Worm (Caenorhabditis elegans) whole organism, L2 larva: ENCODE data around the gene sru-13.

Experiments used
- C34F6.9 ChIP-seq: fragments of 150-350 bp; optimal IDR thresholded peaks from 2 replicates; lab custom pipeline; 2014; ENCODE audit warnings: missing biosample characterization, missing genetic modification characterization
- R02D3.7 ChIP-seq: fragments of 150-350 bp; optimal IDR thresholded peaks from 2 replicates; lab custom pipeline; 2014; ENCODE audit warnings: missing biosample characterization, missing genetic modification characterization
- Y55F3AM.14 ChIP-seq: fragments of 200-800 bp; sonication (Bioruptor generic); optimal IDR thresholded peaks from 2 replicates; lab custom pipeline; 2018; ENCODE audit warnings: mild to moderate bottlenecking, missing genetic modification characterization, missing compliant biosample characterization
- ZK546.5 ChIP-seq: sonication (generic microtip); optimal IDR thresholded peaks from 2 replicates; lab custom pipeline; 2017; ENCODE audit warnings: missing biosample characterization, missing genetic modification characterization
- alr-1 ChIP-seq: fragments of 150-350 bp; optimal IDR thresholded peaks from 2 replicates; lab custom pipeline; 2014; ENCODE audit warnings: missing biosample characterization, missing genetic modification characterization
- aly-2 ChIP-seq: fragments of 150-350 bp; optimal IDR thresholded peaks from 2 replicates; lab custom pipeline; 2014; ENCODE audit warnings: missing biosample characterization, missing genetic modification characterization
- ama-1 ChIP-seq: fragments of 150-350 bp; optimal IDR thresholded peaks from 2 replicates; lab custom pipeline; 2018; ENCODE audit warnings: inconsistent platforms
- blmp-1 ChIP-seq: sonication (generic microtip); optimal IDR thresholded peaks from 2 replicates; lab custom pipeline; 2017; ENCODE audit warnings: missing genetic modification characterization, mild to moderate bottlenecking, missing compliant biosample characterization, antibody characterized with exemption, moderate library complexity; ENCODE audit not compliant: insufficient read depth
- ceh-16 ChIP-seq: fragments of 150-350 bp; optimal IDR thresholded peaks from 2 replicates; lab custom pipeline; 2014; ENCODE audit warnings: missing biosample characterization, missing genetic modification characterization
- ceh-82 ChIP-seq: fragments of 150-350 bp; optimal IDR thresholded peaks from 2 replicates; lab custom pipeline; 2014; ENCODE audit warnings: missing biosample characterization, missing genetic modification characterization
- crh-2 ChIP-seq: sonication (generic microtip); optimal IDR thresholded peaks from 2 replicates; lab custom pipeline; 2017; ENCODE audit warnings: missing biosample characterization, missing genetic modification characterization
- dmd-4 ChIP-seq: sonication (generic microtip); optimal IDR thresholded peaks from 2 replicates; lab custom pipeline; 2017; ENCODE audit warnings: missing biosample characterization, missing genetic modification characterization
- elt-1 ChIP-seq: fragments of 150-350 bp; optimal IDR thresholded peaks from 2 replicates; lab custom pipeline; 2014; ENCODE audit warnings: missing biosample characterization, missing genetic modification characterization
- elt-3 ChIP-seq: sonication (generic microtip); optimal IDR thresholded peaks from 2 replicates; lab custom pipeline; 2017; ENCODE audit warnings: missing biosample characterization, missing genetic modification characterization
- gmeb-1 ChIP-seq: fragments of 150-350 bp; optimal IDR thresholded peaks from 2 replicates; lab custom pipeline; 2014; ENCODE audit warnings: missing biosample characterization, missing genetic modification characterization
- lin-39 ChIP-seq: fragments of 150-350 bp; optimal IDR thresholded peaks from 2 replicates; lab custom pipeline; 2014; ENCODE audit warnings: missing biosample characterization, missing genetic modification reagents, missing genetic modification characterization
- lsy-2 ChIP-seq, 2 experiments: fragments of 150-350 bp in 1 of 2; sonication (generic microtip) in 1 of 2; optimal IDR thresholded peaks; 2 replicates each; lab custom pipeline; 2014 to 2017; ENCODE audit warnings: missing biosample characterization in 2 of 2, missing genetic modification characterization in 2 of 2
- mab-5 ChIP-seq: fragments of 150-350 bp; optimal IDR thresholded peaks from 2 replicates; lab custom pipeline; 2014; ENCODE audit warnings: missing biosample characterization, missing genetic modification characterization
- mbf-1 ChIP-seq: sonication (generic microtip); optimal IDR thresholded peaks from 2 replicates; lab custom pipeline; 2017; ENCODE audit warnings: missing biosample characterization, missing genetic modification characterization
- mdl-1 ChIP-seq, 2 experiments: fragments of 150-350 bp in 1 of 2; sonication (generic microtip) in 1 of 2; optimal IDR thresholded peaks; 2 replicates each; lab custom pipeline; 2017; ENCODE audit warnings: missing biosample characterization in 2 of 2, missing genetic modification characterization in 2 of 2
- nhr-11 ChIP-seq: fragments of 150-350 bp; optimal IDR thresholded peaks from 2 replicates; lab custom pipeline; 2014; ENCODE audit warnings: missing biosample characterization, missing genetic modification characterization
- nhr-12 ChIP-seq: fragments of 150-350 bp; optimal IDR thresholded peaks from 2 replicates; lab custom pipeline; 2014; ENCODE audit warnings: missing biosample characterization, missing genetic modification characterization
- nhr-129 ChIP-seq: fragments of 150-350 bp; optimal IDR thresholded peaks from 2 replicates; lab custom pipeline; 2014; ENCODE audit warnings: missing biosample characterization, missing genetic modification characterization
- nhr-23 ChIP-seq: fragments of 150-350 bp; optimal IDR thresholded peaks from 2 replicates; lab custom pipeline; 2014; ENCODE audit warnings: missing biosample characterization, missing genetic modification reagents, missing genetic modification characterization
- nhr-6 ChIP-seq: fragments of 150-350 bp; optimal IDR thresholded peaks from 2 replicates; lab custom pipeline; 2014; ENCODE audit warnings: missing biosample characterization, missing genetic modification characterization
- peb-1 ChIP-seq: fragments of 150-350 bp; optimal IDR thresholded peaks from 2 replicates; lab custom pipeline; 2014; ENCODE audit warnings: missing biosample characterization, missing genetic modification characterization
- sem-4 ChIP-seq: fragments of 150-350 bp; optimal IDR thresholded peaks from 2 replicates; lab custom pipeline; 2014; ENCODE audit warnings: missing biosample characterization, missing genetic modification reagents, missing genetic modification characterization
- sma-9 ChIP-seq, 2 experiments: fragments of 150-350 bp in 1 of 2; sonication (generic microtip) in 1 of 2; optimal IDR thresholded peaks; 2 replicates each; lab custom pipeline; 2014 to 2016; ENCODE audit warnings: missing genetic modification characterization in 2 of 2, mild to moderate bottlenecking in 1 of 2, missing biosample characterization in 1 of 2, missing compliant biosample characterization in 1 of 2, missing genetic modification reagents in 1 of 2, moderate library complexity in 1 of 2
- snpc-4 ChIP-seq: fragments of 150-350 bp; optimal IDR thresholded peaks from 2 replicates; lab custom pipeline; 2014; ENCODE audit warnings: missing biosample characterization, missing genetic modification characterization
- unc-55 ChIP-seq: fragments of 150-350 bp; sonication (generic microtip); optimal IDR thresholded peaks from 3 replicates; lab custom pipeline; 2014; ENCODE audit warnings: missing biosample characterization, missing genetic modification reagents, missing genetic modification characterization
- unc-62 ChIP-seq: fragments of 150-350 bp; optimal IDR thresholded peaks from 2 replicates; lab custom pipeline; 2014; ENCODE audit warnings: missing biosample characterization, missing genetic modification reagents, missing genetic modification characterization
- zag-1 ChIP-seq: fragments of 150-350 bp; optimal IDR thresholded peaks from 2 replicates; lab custom pipeline; 2014; ENCODE audit warnings: missing biosample characterization, missing genetic modification characterization
- ztf-1 ChIP-seq: fragments of 200-800 bp; sonication (Bioruptor generic); conservative IDR thresholded peaks from 2 replicates; pipeline ENCODE4 v1.3.6; 2022; ENCODE audit warnings: missing genetic modification characterization, missing compliant biosample characterization
- ztf-11 ChIP-seq: sonication (generic microtip); optimal IDR thresholded peaks from 2 replicates; lab custom pipeline; 2017; ENCODE audit warnings: missing biosample characterization, missing genetic modification characterization
- ztf-4 ChIP-seq: fragments of 150-350 bp; optimal IDR thresholded peaks from 2 replicates; lab custom pipeline; 2014; ENCODE audit warnings: missing biosample characterization, missing genetic modification characterization

Gene sru-13

DNA sequence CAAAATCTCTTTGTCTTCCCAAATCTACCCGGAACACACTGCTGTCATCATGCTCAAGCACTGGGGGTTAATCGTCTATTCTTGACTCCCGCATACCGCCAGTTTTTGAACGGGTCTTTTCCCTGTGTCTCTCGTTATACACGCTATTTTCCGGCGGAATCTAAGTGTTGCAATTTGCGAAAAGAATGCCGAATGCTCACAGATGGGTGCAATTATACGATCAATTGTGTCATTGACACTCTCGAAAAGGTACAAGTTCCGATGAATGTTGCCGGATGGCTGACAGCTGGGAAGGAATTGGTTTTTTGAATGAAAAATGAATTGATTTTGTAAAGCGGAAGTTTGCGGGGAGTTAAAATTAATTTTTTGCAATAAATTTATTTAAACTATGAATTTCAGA lies 29.5 kb upstream of the sru-13 start:
- TF ChIP-seq C34F6.9 (tag; lab: Kevin White, UChicago) (no peak), lsy-2 (tag; optimal IDR thresholded peaks at IDR 0.05; lab: Kevin White, UChicago) (no peak), unc-62 (GFP tag; lab: Kevin White, UChicago) (no peak), mbf-1 (tag; lab: Kevin White, UChicago) (no peak), blmp-1 (tag; lab: Kevin White, UChicago) (no peak), snpc-4 (tag; lab: Kevin White, UChicago) (no peak), gmeb-1 (tag; lab: Kevin White, UChicago) (no peak), ztf-1 (no peak), ztf-4 (tag; lab: Kevin White, UChicago) (no peak), crh-2 (tag; lab: Kevin White, UChicago) (no peak), peb-1 (no peak), ztf-11 (tag; lab: Kevin White, UChicago) (no peak), dmd-4 (tag; lab: Kevin White, UChicago) (no peak), aly-2 (no peak), nhr-6 (tag; lab: Kevin White, UChicago) (no peak), nhr-11 (tag; lab: Kevin White, UChicago) (no peak), sma-9 (GFP tag; optimal IDR thresholded peaks at IDR 0.05; lab: Kevin White, UChicago) (no peak), sma-9 (tag; optimal IDR thresholded peaks at IDR 0.05; lab: Kevin White, UChicago) (no peak)

DNA sequence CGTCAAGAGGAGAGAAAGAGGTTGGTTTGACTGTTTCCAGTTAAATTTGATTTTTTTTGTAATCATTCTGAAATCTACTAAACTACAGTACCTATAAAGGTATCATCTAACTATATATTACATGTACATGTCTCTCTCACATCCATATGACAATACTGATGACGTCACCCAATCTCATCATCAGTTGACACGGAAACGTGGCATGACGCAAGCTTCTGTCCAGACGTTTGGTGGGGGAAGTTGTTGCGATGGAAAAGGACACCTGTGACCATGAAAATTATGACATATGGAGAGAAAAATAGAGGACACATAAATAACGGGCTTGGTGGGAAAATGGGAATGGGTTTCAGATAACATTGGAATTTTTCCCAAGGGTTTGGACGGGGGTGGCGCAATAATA lies 26.6 kb upstream of the sru-13 start:
- TF ChIP-seq zag-1 (tag; lab: Kevin White, UChicago) (no peak), Y55F3AM.14 (GFP tag; lab: Kevin White, UChicago) (no peak), dmd-4 (tag; lab: Kevin White, UChicago) (no peak), mab-5 (tag; lab: Kevin White, UChicago) (no peak), ama-1 (lab: Kevin White, UChicago) (no peak), blmp-1 (tag; lab: Kevin White, UChicago) (no peak), ZK546.5 (tag; lab: Kevin White, UChicago) (no peak)

DNA sequence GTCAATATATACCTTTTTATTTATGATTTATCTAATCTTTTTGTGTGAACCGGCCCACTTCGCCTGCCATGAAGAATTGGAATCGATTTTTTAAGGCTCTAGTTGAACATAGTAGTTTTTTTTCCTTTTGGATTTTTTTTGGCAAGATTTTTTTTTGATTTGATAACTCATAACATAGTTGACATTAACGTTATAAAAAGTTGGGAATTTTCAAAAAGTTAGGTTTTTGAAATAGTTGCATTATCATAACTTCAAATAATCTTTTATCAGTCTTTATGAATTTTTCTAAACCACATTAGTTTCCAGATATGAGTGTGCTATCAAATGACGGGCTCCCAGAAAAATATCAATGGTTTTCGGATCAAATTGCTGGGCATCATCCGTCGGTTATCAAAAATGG lies 25.4 kb upstream of the sru-13 start, which contains the start of gene ipmk-1:
Gene ipmk-1 (plus strand): TSS at position 301 of the 400 bp plus-strand sequence.
- TF ChIP-seq ztf-11 (tag; lab: Kevin White, UChicago) (no peak), sem-4 (tag; lab: Kevin White, UChicago) (no peak), unc-55 (GFP tag; lab: Kevin White, UChicago) (no peak), elt-3 (tag; lab: Kevin White, UChicago) (no peak)

DNA sequence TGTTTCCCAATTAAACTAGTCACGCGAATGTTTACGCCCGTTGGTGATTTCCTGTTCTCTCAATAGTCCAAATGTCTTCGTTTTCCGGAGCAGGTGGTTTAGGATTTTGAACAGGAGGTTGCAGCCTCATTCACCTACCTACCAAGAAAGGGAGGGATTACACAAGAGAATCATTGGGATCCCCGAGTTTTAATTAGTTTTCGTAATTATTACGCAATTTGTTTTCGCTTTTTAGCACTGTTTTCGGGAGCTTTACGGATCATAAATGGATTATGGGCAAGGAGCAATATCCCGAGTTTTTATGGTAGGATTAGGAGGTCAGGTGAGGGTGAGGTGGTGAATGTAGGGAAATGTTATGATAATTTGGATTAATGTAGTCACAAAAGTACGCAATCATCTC lies 23.5 kb upstream of the sru-13 start:
- TF ChIP-seq lsy-2 (tag; optimal IDR thresholded peaks at IDR 0.05; lab: Kevin White, UChicago): no peak
- no peak for TF ChIP-seq mbf-1 (tag; lab: Kevin White, UChicago)
- TF ChIP-seq R02D3.7 (tag; lab: Kevin White, UChicago): no peak

DNA sequence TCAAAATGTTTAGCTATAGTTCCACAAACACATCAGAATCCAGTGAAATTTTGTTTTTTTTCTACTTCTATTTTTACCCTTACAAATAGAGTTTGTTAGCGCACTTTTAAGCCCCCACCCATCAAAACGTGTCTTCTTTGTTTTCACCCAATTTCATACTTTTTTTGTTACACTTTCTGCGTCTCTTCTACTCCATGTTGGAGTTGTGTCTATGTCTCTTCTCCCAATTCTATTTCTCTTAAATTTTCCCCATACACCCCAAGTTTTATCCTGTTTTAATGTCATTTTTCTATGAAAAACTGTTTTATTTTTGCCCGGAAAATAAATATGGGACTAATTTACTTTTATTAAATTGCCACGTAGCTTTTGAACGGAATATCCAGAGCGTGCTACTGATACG lies 23.0 kb upstream of the sru-13 start:
- TF ChIP-seq elt-1 (tag; lab: Kevin White, UChicago) (no peak), unc-62 (GFP tag; lab: Kevin White, UChicago) (no peak), nhr-129 (tag; lab: Kevin White, UChicago) (no peak), crh-2 (tag; lab: Kevin White, UChicago) (peak; percentile 24), unc-55 (GFP tag; lab: Kevin White, UChicago) (peak; percentile 50), nhr-11 (tag; lab: Kevin White, UChicago) (no peak), ceh-16 (tag; lab: Kevin White, UChicago) (no peak), C34F6.9 (tag; lab: Kevin White, UChicago) (no peak), sma-9 (GFP tag; optimal IDR thresholded peaks at IDR 0.05; lab: Kevin White, UChicago) (no peak), sma-9 (tag; optimal IDR thresholded peaks at IDR 0.05; lab: Kevin White, UChicago) (no peak), blmp-1 (tag; lab: Kevin White, UChicago) (no peak), nhr-23 (tag; lab: Kevin White, UChicago) (no peak), dmd-4 (tag; lab: Kevin White, UChicago) (no peak), ceh-82 (tag; lab: Kevin White, UChicago) (no peak)
- TF ChIP-seq, all 48 proteins: peak for 2

DNA sequence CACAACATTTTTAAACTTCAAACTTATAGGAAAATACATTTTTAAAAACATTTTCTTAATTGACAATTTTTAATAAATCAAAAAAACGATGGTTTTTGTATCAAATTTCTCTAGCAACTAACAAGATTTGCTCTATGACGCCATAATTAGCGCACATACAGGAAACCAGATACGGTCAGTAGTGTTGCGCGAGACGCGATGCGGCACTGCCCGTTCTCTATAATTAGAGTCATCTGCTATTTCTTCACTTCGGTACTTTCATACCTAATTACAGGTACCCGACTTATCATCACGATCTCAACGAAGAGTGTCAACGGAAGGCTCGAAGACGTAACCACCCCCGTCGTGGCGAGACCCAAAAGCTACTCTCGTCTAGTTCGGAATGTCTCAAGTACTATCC lies 22.2 kb upstream of the sru-13 start:
- TF ChIP-seq ztf-11 (tag; lab: Kevin White, UChicago) (no peak), lsy-2 (tag; optimal IDR thresholded peaks at IDR 0.05; lab: Kevin White, UChicago) (no peak), gmeb-1 (tag; lab: Kevin White, UChicago) (no peak), nhr-129 (tag; lab: Kevin White, UChicago) (no peak), snpc-4 (tag; lab: Kevin White, UChicago) (no peak), alr-1 (tag; lab: Kevin White, UChicago) (no peak), nhr-11 (tag; lab: Kevin White, UChicago) (no peak), mdl-1 (tag; optimal IDR thresholded peaks at IDR 0.05; lab: Kevin White, UChicago) (no peak), aly-2 (no peak), ceh-82 (tag; lab: Kevin White, UChicago) (no peak), unc-55 (GFP tag; lab: Kevin White, UChicago) (no peak), ztf-1 (no peak), lin-39 (tag; lab: Kevin White, UChicago) (no peak), nhr-12 (no peak), elt-3 (tag; lab: Kevin White, UChicago) (no peak)
- TF ChIP-seq, all 48 proteins: peak for 0
